Fruit fly (Drosophila melanogaster): Measurements from ENCODE around the gene js.

DNA sequence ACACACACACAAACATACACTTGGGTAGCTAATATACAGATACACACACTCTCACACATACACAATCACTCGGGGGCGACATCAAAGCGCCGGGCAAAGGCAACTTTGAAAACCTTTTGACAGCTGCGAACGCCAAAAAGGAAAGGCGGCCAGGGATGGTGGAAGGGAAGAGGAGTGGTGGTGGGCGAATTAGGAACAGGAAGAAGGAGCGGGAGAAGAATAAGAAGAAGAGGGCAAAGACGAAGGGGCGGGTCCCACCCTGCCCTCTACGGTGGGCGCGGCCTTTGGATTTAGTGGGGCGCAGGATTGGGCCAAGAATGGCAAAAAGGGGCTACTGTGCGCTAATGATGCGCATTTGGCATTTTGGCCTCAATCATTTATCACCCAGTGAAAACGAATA, 28.5 kb upstream of the js start:
- TF ChIP-seq dl (GFP tag; optimal IDR thresholded peaks at IDR 0.05; ENCODE audit: insufficient read depth in 1 of 2, partially characterized antibody in 2 of 2) (no peak), HLH106 (tag; optimal IDR thresholded peaks at IDR 0.05) (no peak), OdsH (GFP tag; optimal IDR thresholded peaks at IDR 0.05) (no peak), Hnf4 (GFP tag; optimal IDR thresholded peaks at IDR 0.05) (no peak)
